Fruit fly (Drosophila melanogaster): ENCODE results near the gene Hr78.

- TF ChIP-seq Hr39 (GFP tag; optimal IDR thresholded peaks at IDR 0.05), result no peak
- no peak for TF ChIP-seq Blimp-1 (GFP tag; optimal IDR thresholded peaks at IDR 0.05)
- TF ChIP-seq vri (GFP tag; optimal IDR thresholded peaks at IDR 0.05), result no peak
- no peak for TF ChIP-seq CG1621 (tag; optimal IDR thresholded peaks at IDR 0.05)
- TF ChIP-seq CG7368 (GFP tag; optimal IDR thresholded peaks at IDR 0.05), result no peak
Observed at dm6 chr3L:21450486-21450885, 46.8 kb downstream of the Hr78 start.

Data from whole organism, prepupa.